Fruit fly (Drosophila melanogaster) whole organism, embryonic: Measurements from ENCODE around the gene CG2493.

Experiments used
- Ada2b ChIP-seq: fragments of 200-800 bp; sonication (Bioruptor generic); IDR thresholded peaks from 2 replicates; pipeline ENCODE4 v1.3.6; 2022; ENCODE audit warnings: missing biosample characterization, missing genetic modification characterization
- B-H1 ChIP-seq: fragments of 200-800 bp; sonication (Bioruptor generic); IDR thresholded peaks from 3 replicates; pipeline ENCODE4 v1.3.6; 2022; ENCODE audit warnings: missing biosample characterization, missing genetic modification characterization
- BEAF-32 ChIP-seq: fragments of 200-800 bp; sonication (Bioruptor generic); optimal IDR thresholded peaks from 3 replicates; lab custom pipeline; 2017; ENCODE audit warnings: missing biosample characterization, missing genetic modification characterization, mild to moderate bottlenecking, moderate library complexity, missing genetic modification reagents
- CG11504 ChIP-seq: fragments of 200-800 bp; sonication (Bioruptor generic); optimal IDR thresholded peaks from 3 replicates; lab custom pipeline; 2019; ENCODE audit warnings: missing biosample characterization, mild to moderate bottlenecking, missing genetic modification characterization, moderate library complexity
- CG12104 ChIP-seq: fragments of 200-800 bp; sonication (Bioruptor generic); optimal IDR thresholded peaks from 3 replicates; lab custom pipeline; 2016; ENCODE audit warnings: missing biosample characterization, missing genetic modification characterization
- CG13624 ChIP-seq: fragments of 200-800 bp; sonication (Bioruptor generic); optimal IDR thresholded peaks from 2 replicates; lab custom pipeline; 2016; ENCODE audit warnings: missing biosample characterization, missing genetic modification characterization
- CG15514 ChIP-seq: fragments of 200-800 bp; sonication (Bioruptor generic); optimal IDR thresholded peaks from 3 replicates; lab custom pipeline; 2017; ENCODE audit warnings: missing biosample characterization, missing genetic modification characterization, mild to moderate bottlenecking, moderate library complexity, missing genetic modification reagents
- CG16779 ChIP-seq: fragments of 200-800 bp; sonication (Bioruptor generic); IDR thresholded peaks from 2 replicates; pipeline ENCODE4 v1.3.6; 2022; ENCODE audit warnings: missing biosample characterization, missing genetic modification characterization
- CG17568 ChIP-seq: fragments of 200-800 bp; sonication (Bioruptor generic); optimal IDR thresholded peaks from 2 replicates; lab custom pipeline; 2018; ENCODE audit warnings: missing biosample characterization, mild to moderate bottlenecking, missing genetic modification characterization, moderate library complexity
- CG17802 ChIP-seq: fragments of 200-800 bp; sonication (Bioruptor generic); optimal IDR thresholded peaks from 2 replicates; lab custom pipeline; 2018; ENCODE audit warnings: missing biosample characterization, mild to moderate bottlenecking, missing genetic modification characterization, moderate library complexity
- CG31365 ChIP-seq: fragments of 200-800 bp; sonication (Bioruptor generic); optimal IDR thresholded peaks from 2 replicates; lab custom pipeline; 2018; ENCODE audit warnings: missing biosample characterization, mild to moderate bottlenecking, missing genetic modification characterization
- CG34376 ChIP-seq: fragments of 200-800 bp; sonication (Bioruptor generic); optimal IDR thresholded peaks from 2 replicates; lab custom pipeline; 2018; ENCODE audit warnings: missing biosample characterization, mild to moderate bottlenecking, missing genetic modification characterization
- CG42726 ChIP-seq: fragments of 200-800 bp; sonication (Bioruptor generic); IDR thresholded peaks from 2 replicates; pipeline ENCODE4 v1.3.6; 2022; ENCODE audit warnings: missing biosample characterization, missing genetic modification characterization; ENCODE audit not compliant: partially characterized antibody
- CG4730 ChIP-seq: fragments of 200-800 bp; sonication (Bioruptor generic); IDR thresholded peaks from 2 replicates; pipeline ENCODE4 v1.3.6; 2022; ENCODE audit warnings: missing biosample characterization, missing genetic modification characterization
- CG6854 ChIP-seq: fragments of 200-800 bp; sonication (Bioruptor generic); optimal IDR thresholded peaks from 3 replicates; lab custom pipeline; 2017; ENCODE audit warnings: missing biosample characterization, mild to moderate bottlenecking, missing genetic modification characterization
- CG8359 ChIP-seq: fragments of 200-800 bp; sonication (Bioruptor generic); optimal IDR thresholded peaks from 2 replicates; lab custom pipeline; 2017; ENCODE audit warnings: missing biosample characterization, mild to moderate bottlenecking, missing genetic modification characterization, borderline replicate concordance
- CG9876 ChIP-seq: fragments of 200-800 bp; sonication (Bioruptor generic); optimal IDR thresholded peaks from 2 replicates; lab custom pipeline; 2016; ENCODE audit warnings: missing biosample characterization, missing genetic modification characterization
- Deaf1 ChIP-seq: fragments of 200-800 bp; optimal IDR thresholded peaks from 3 replicates; lab custom pipeline; 2019; ENCODE audit warnings: missing biosample characterization, mild to moderate bottlenecking, missing genetic modification characterization, moderate library complexity
- HLH3B ChIP-seq: fragments of 200-800 bp; sonication (Bioruptor generic); IDR thresholded peaks from 2 replicates; pipeline ENCODE4 v1.3.6; 2022; ENCODE audit warnings: missing biosample characterization, missing genetic modification characterization
- Mes4 ChIP-seq: fragments of 200-800 bp; sonication (Bioruptor generic); optimal IDR thresholded peaks from 2 replicates; lab custom pipeline; 2016; ENCODE audit warnings: missing biosample characterization, missing genetic modification characterization
- Side ChIP-seq: fragments of 200-800 bp; sonication (Bioruptor generic); optimal IDR thresholded peaks from 2 replicates; lab custom pipeline; 2016; ENCODE audit warnings: missing biosample characterization, missing genetic modification characterization
- Sin3A ChIP-seq: fragments of >200 bp; optimal IDR thresholded peaks from 2 replicates; lab custom pipeline; 2018
- Ssrp ChIP-seq: fragments of 200-800 bp; sonication (Bioruptor generic); optimal IDR thresholded peaks from 2 replicates; lab custom pipeline; 2018; ENCODE audit warnings: missing biosample characterization, mild to moderate bottlenecking, missing genetic modification characterization, moderate library complexity
- ato ChIP-seq: fragments of 200-800 bp; sonication (Bioruptor generic); IDR thresholded peaks from 2 replicates; pipeline ENCODE4 v1.3.6; 2022; ENCODE audit warnings: missing biosample characterization, missing genetic modification characterization; ENCODE audit not compliant: partially characterized antibody
- chinmo ChIP-seq: fragments of 200-800 bp; sonication (Bioruptor generic); IDR thresholded peaks from 4 replicates; pipeline ENCODE4 v1.3.6; 2022; ENCODE audit warnings: missing biosample characterization, missing genetic modification characterization; ENCODE audit not compliant: partially characterized antibody
- corto ChIP-seq: fragments of 200-800 bp; sonication (Bioruptor generic); optimal IDR thresholded peaks from 2 replicates; lab custom pipeline; 2016; ENCODE audit warnings: missing biosample characterization, mild to moderate bottlenecking, missing genetic modification characterization, moderate library complexity
- cwo ChIP-seq: fragments of 200-800 bp; sonication (Bioruptor generic); optimal IDR thresholded peaks from 3 replicates; lab custom pipeline; 2017; ENCODE audit warnings: missing biosample characterization, missing genetic modification characterization, mild to moderate bottlenecking, moderate library complexity, missing genetic modification reagents
- danr ChIP-seq: fragments of 200-800 bp; sonication (Bioruptor generic); IDR thresholded peaks from 2 replicates; pipeline ENCODE4 v1.3.6; 2022; ENCODE audit warnings: missing biosample characterization, missing genetic modification characterization
- disco-r ChIP-seq: fragments of 200-800 bp; sonication (Bioruptor generic); optimal IDR thresholded peaks from 2 replicates; lab custom pipeline; 2016; ENCODE audit warnings: missing biosample characterization, missing genetic modification characterization
- fd3F ChIP-seq: fragments of 200-800 bp; sonication (Bioruptor generic); optimal IDR thresholded peaks from 2 replicates; lab custom pipeline; 2018; ENCODE audit warnings: missing biosample characterization, mild to moderate bottlenecking, missing genetic modification characterization, moderate library complexity
- ftz-f1 ChIP-seq: fragments of 200-800 bp; sonication (Bioruptor generic); optimal IDR thresholded peaks from 2 replicates; lab custom pipeline; 2016; ENCODE audit warnings: missing biosample characterization, missing genetic modification characterization
- hb ChIP-seq: fragments of 200-800 bp; sonication (Bioruptor generic); IDR thresholded peaks from 3 replicates; pipeline ENCODE4 v1.3.6; 2022; ENCODE audit warnings: missing biosample characterization, missing genetic modification characterization; ENCODE audit not compliant: partially characterized antibody
- hkb ChIP-seq, 2 experiments: fragments of 200-800 bp in 1 of 2; fragments of >200 bp in 1 of 2; sonication (Bioruptor generic) in 1 of 2; IDR thresholded peaks in 1 of 2; optimal IDR thresholded peaks in 1 of 2; 2 replicates each; pipeline versions ENCODE4 v1.3.6 to Lab custom; 2017 to 2022; ENCODE audit warnings: missing biosample characterization in 1 of 2, missing genetic modification characterization in 1 of 2
- kni ChIP-seq: fragments of 200-800 bp; sonication (Bioruptor generic); optimal IDR thresholded peaks from 3 replicates; lab custom pipeline; 2017; ENCODE audit warnings: mild to moderate bottlenecking, missing biosample characterization, missing genetic modification reagents, missing genetic modification characterization
- knrl ChIP-seq: fragments of 200-800 bp; sonication (Bioruptor generic); IDR thresholded peaks from 3 replicates; pipeline ENCODE4 v1.3.6; 2022; ENCODE audit warnings: missing biosample characterization, missing genetic modification characterization; ENCODE audit not compliant: partially characterized antibody
- nerfin-1 ChIP-seq: fragments of 200-800 bp; sonication (Bioruptor generic); optimal IDR thresholded peaks from 3 replicates; lab custom pipeline; 2019; ENCODE audit warnings: missing biosample characterization, mild to moderate bottlenecking, missing genetic modification characterization, moderate library complexity
- odd ChIP-seq: fragments of 200-800 bp; sonication (Bioruptor generic); optimal IDR thresholded peaks from 2 replicates; lab custom pipeline; 2017; ENCODE audit warnings: missing biosample characterization, mild to moderate bottlenecking, missing genetic modification characterization
- pho ChIP-seq: fragments of 200-800 bp; sonication (Bioruptor generic); optimal IDR thresholded peaks from 2 replicates; lab custom pipeline; 2016; ENCODE audit warnings: missing biosample characterization, missing genetic modification characterization
- repo ChIP-seq: fragments of 200-800 bp; sonication (Bioruptor generic); optimal IDR thresholded peaks from 2 replicates; lab custom pipeline; 2016; ENCODE audit warnings: missing biosample characterization, missing genetic modification characterization
- salm ChIP-seq: fragments of 200-800 bp; sonication (Bioruptor generic); optimal IDR thresholded peaks from 2 replicates; lab custom pipeline; 2018; ENCODE audit warnings: missing biosample characterization, mild to moderate bottlenecking, missing genetic modification characterization
- sd ChIP-seq: fragments of 200-800 bp; sonication (Bioruptor generic); optimal IDR thresholded peaks from 3 replicates; lab custom pipeline; 2018; ENCODE audit warnings: missing biosample characterization, mild to moderate bottlenecking, missing genetic modification characterization, moderate library complexity
- slbo ChIP-seq: fragments of 200-800 bp; sonication (Bioruptor generic); IDR thresholded peaks from 2 replicates; pipeline ENCODE4 v1.3.6; 2022; ENCODE audit warnings: missing biosample characterization, missing genetic modification characterization
- sna ChIP-seq: fragments of 200-800 bp; sonication (Bioruptor generic); IDR thresholded peaks from 2 replicates; pipeline ENCODE4 v1.3.6; 2022; ENCODE audit warnings: missing biosample characterization, missing genetic modification characterization; ENCODE audit not compliant: partially characterized antibody
- sob ChIP-seq: fragments of 200-800 bp; sonication (Bioruptor generic); IDR thresholded peaks from 2 replicates; pipeline ENCODE4 v1.3.6; 2022; ENCODE audit warnings: missing biosample characterization, missing genetic modification characterization
- tgo ChIP-seq: fragments of 200-800 bp; sonication (Bioruptor generic); IDR thresholded peaks from 3 replicates; pipeline ENCODE4 v1.3.6; 2022; ENCODE audit warnings: missing biosample characterization, missing genetic modification characterization
- tll ChIP-seq, 2 experiments: fragments of 200-800 bp in 1 of 2; fragments of >200 bp in 1 of 2; sonication (Bioruptor generic) in 1 of 2; optimal IDR thresholded peaks; 2 replicates each; lab custom pipeline; 2017 to 2019; ENCODE audit warnings: missing biosample characterization in 2 of 2, missing genetic modification characterization in 2 of 2, mild to moderate bottlenecking in 1 of 2, moderate library complexity in 1 of 2
- unc-4 ChIP-seq: fragments of 200-800 bp; sonication (Bioruptor generic); IDR thresholded peaks from 2 replicates; pipeline ENCODE4 v1.3.6; 2022; ENCODE audit warnings: missing biosample characterization, missing genetic modification characterization; ENCODE audit not compliant: partially characterized antibody
- unpg ChIP-seq: fragments of 200-800 bp; sonication (Bioruptor generic); optimal IDR thresholded peaks from 3 replicates; lab custom pipeline; 2018; ENCODE audit warnings: missing biosample characterization, mild to moderate bottlenecking, missing genetic modification characterization, moderate library complexity
- wor ChIP-seq: fragments of 200-800 bp; sonication (Bioruptor generic); IDR thresholded peaks from 2 replicates; pipeline ENCODE4 v1.3.6; 2022; ENCODE audit warnings: missing biosample characterization, missing genetic modification characterization

CG2493 gene

dm6 chr2L:20464385-20464784 lies 1.1 kb upstream of the CG2493 start (continued):
- TF ChIP-seq CG17802: peak; percentile 13
- TF ChIP-seq corto (GFP tag; lab: Kevin White, UChicago): no peak
- peak; percentile 59 for TF ChIP-seq knrl (GFP tag; lab: Robert Waterston, UW)
- peak; percentile 54 for TF ChIP-seq CG11504
- no peak for TF ChIP-seq fd3F
- peak; percentile 9 for TF ChIP-seq Ssrp (tag; lab: Kevin White, UChicago)
- no peak for TF ChIP-seq sna
- TF ChIP-seq ato (GFP tag; lab: Robert Waterston, UW): no peak
- TF ChIP-seq chinmo (GFP tag; lab: Robert Waterston, UW): 0 out of 4 replicates have a peak, but pooled peaks have one; percentile 19
- TF ChIP-seq BEAF-32 (GFP tag; lab: Kevin White, UChicago): no peak
- TF ChIP-seq CG9876: no peak
- 0 out of 2 replicates have a peak, but pooled peaks have one; percentile 16 for TF ChIP-seq CG4730 (GFP tag; lab: Robert Waterston, UW)
- TF ChIP-seq salm (tag; lab: Kevin White, UChicago): no peak
- TF ChIP-seq kni (GFP tag; lab: Kevin White, UChicago): no peak
- TF ChIP-seq tgo (GFP tag; lab: Robert Waterston, UW): no peak
- TF ChIP-seq CG13624 (GFP tag; lab: Kevin White, UChicago): no peak
- TF ChIP-seq CG17568 (GFP tag; lab: Kevin White, UChicago): peak; percentile 48
- no peak for TF ChIP-seq pho (GFP tag; lab: Kevin White, UChicago)
- no peak for TF ChIP-seq CG16779
- TF ChIP-seq nerfin-1 (tag; lab: Kevin White, UChicago): peak; percentile 34
- peak; percentile 27 for TF ChIP-seq CG15514 (GFP tag; lab: Kevin White, UChicago)
- no peak for TF ChIP-seq Mes4
- no peak for TF ChIP-seq danr (GFP tag; lab: Robert Waterston, UW)
- TF ChIP-seq CG31365: no peak
- no peak for TF ChIP-seq Deaf1 (tag; lab: Kevin White, UChicago)
- no peak for TF ChIP-seq disco-r (GFP tag; lab: Kevin White, UChicago)
- TF ChIP-seq CG6854: no peak
- TF ChIP-seq hkb (optimal IDR thresholded peaks at IDR 0.05; lab: Kevin White, UChicago): no peak
- no peak for TF ChIP-seq hkb (GFP tag; IDR thresholded peaks at IDR 0.05; lab: Robert Waterston, UW)
- TF ChIP-seq repo (GFP tag; lab: Kevin White, UChicago): no peak
- no peak for TF ChIP-seq CG8359
- TF ChIP-seq tll (GFP tag; optimal IDR thresholded peaks at IDR 0.05; lab: Kevin White, UChicago): no peak
- no peak for TF ChIP-seq sd (tag; lab: Kevin White, UChicago)
- TF ChIP-seq ftz-f1 (GFP tag; lab: Kevin White, UChicago): no peak
- no peak for TF ChIP-seq HLH3B
- TF ChIP-seq Ada2b: no peak
- TF ChIP-seq cwo (GFP tag; lab: Kevin White, UChicago): no peak
- TF ChIP-seq unpg (GFP tag; lab: Kevin White, UChicago): peak; percentile 40
- TF ChIP-seq sob (GFP tag; lab: Robert Waterston, UW): peak; percentile 67; the same call in 1 of the 2 replicates
- TF ChIP-seq CG12104 (GFP tag; lab: Kevin White, UChicago): no peak
- no peak for TF ChIP-seq B-H1 (GFP tag; lab: Robert Waterston, UW)
- no peak for TF ChIP-seq CG34376 (GFP tag; lab: Kevin White, UChicago)
- TF ChIP-seq odd (GFP tag; lab: Kevin White, UChicago): no peak
- TF ChIP-seq CG42726 (GFP tag; lab: Robert Waterston, UW): no peak
- no peak for TF ChIP-seq wor (GFP tag; lab: Robert Waterston, UW)
- TF ChIP-seq Sin3A (lab: Kevin White, UChicago): no peak
- no peak for TF ChIP-seq Side (GFP tag; lab: Kevin White, UChicago)
- TF ChIP-seq hb: peak; percentile 27; the same call in 1 of the 3 replicates
- TF ChIP-seq slbo: no peak
- no peak for TF ChIP-seq unc-4 (GFP tag; lab: Robert Waterston, UW)
